Fruit fly (Drosophila melanogaster) whole organism, embryonic: ENCODE measurements around the gene Desat1.

ENCODE experiments used
- Atf6 ChIP-seq: fragments of 200-800 bp; sonication (Bioruptor generic); IDR thresholded peaks from 2 replicates; pipeline ENCODE4 v1.3.6; 2022; ENCODE audit warnings: missing biosample characterization, missing genetic modification characterization
- BtbVII ChIP-seq: fragments of 200-800 bp; sonication (Bioruptor generic); optimal IDR thresholded peaks from 3 replicates; lab custom pipeline; 2017; ENCODE audit warnings: missing biosample characterization, mild to moderate bottlenecking, missing genetic modification characterization
- CG10267 ChIP-seq: fragments of 200-800 bp; sonication (Bioruptor generic); optimal IDR thresholded peaks from 2 replicates; lab custom pipeline; 2018; ENCODE audit warnings: missing biosample characterization, mild to moderate bottlenecking, missing genetic modification characterization, moderate library complexity
- CG10274 ChIP-seq: fragments of 200-800 bp; sonication (Bioruptor generic); optimal IDR thresholded peaks from 3 replicates; lab custom pipeline; 2017; ENCODE audit warnings: missing biosample characterization, mild to moderate bottlenecking, missing genetic modification characterization
- CG10565 ChIP-seq: fragments of 200-800 bp; sonication (Bioruptor generic); optimal IDR thresholded peaks from 3 replicates; lab custom pipeline; 2016; ENCODE audit warnings: missing biosample characterization, mild to moderate bottlenecking, missing genetic modification characterization
- CG12299 ChIP-seq: fragments of 200-800 bp; sonication (Bioruptor generic); optimal IDR thresholded peaks from 2 replicates; lab custom pipeline; 2018; ENCODE audit warnings: missing biosample characterization, mild to moderate bottlenecking, missing genetic modification characterization
- CG12942 ChIP-seq: fragments of 200-800 bp; sonication (Bioruptor generic); optimal IDR thresholded peaks from 3 replicates; lab custom pipeline; 2016; ENCODE audit warnings: missing biosample characterization, missing genetic modification characterization
- CG14014 ChIP-seq: fragments of 200-800 bp; sonication (Bioruptor generic); IDR thresholded peaks from 2 replicates; pipeline ENCODE4 v1.3.6; 2022; ENCODE audit warnings: missing biosample characterization, missing genetic modification characterization
- CG16779 ChIP-seq: fragments of 200-800 bp; sonication (Bioruptor generic); IDR thresholded peaks from 2 replicates; pipeline ENCODE4 v1.3.6; 2022; ENCODE audit warnings: missing biosample characterization, missing genetic modification characterization
- CG17385 ChIP-seq: fragments of 200-800 bp; sonication (Bioruptor generic); optimal IDR thresholded peaks from 3 replicates; lab custom pipeline; 2018; ENCODE audit warnings: missing biosample characterization, mild to moderate bottlenecking, missing genetic modification characterization
- CG17802 ChIP-seq: fragments of 200-800 bp; sonication (Bioruptor generic); optimal IDR thresholded peaks from 2 replicates; lab custom pipeline; 2018; ENCODE audit warnings: missing biosample characterization, mild to moderate bottlenecking, missing genetic modification characterization, moderate library complexity
- CG18476 ChIP-seq: fragments of 200-800 bp; sonication (Bioruptor generic); optimal IDR thresholded peaks from 2 replicates; lab custom pipeline; 2016; ENCODE audit warnings: missing biosample characterization, mild to moderate bottlenecking, missing genetic modification characterization
- CG2199 ChIP-seq: fragments of 200-800 bp; sonication (Bioruptor generic); IDR thresholded peaks from 3 replicates; pipeline ENCODE4 v1.3.6; 2022; ENCODE audit warnings: missing biosample characterization, missing genetic modification characterization
- CG2712 ChIP-seq: fragments of 200-800 bp; optimal IDR thresholded peaks from 3 replicates; lab custom pipeline; 2019; ENCODE audit warnings: missing biosample characterization, mild to moderate bottlenecking, missing genetic modification characterization, moderate library complexity
- CG31388 ChIP-seq: fragments of 200-800 bp; sonication (Bioruptor generic); optimal IDR thresholded peaks from 2 replicates; lab custom pipeline; 2016; ENCODE audit warnings: missing biosample characterization, missing genetic modification characterization
- CG3163 ChIP-seq: fragments of 200-800 bp; sonication (Bioruptor generic); optimal IDR thresholded peaks from 3 replicates; lab custom pipeline; 2016; ENCODE audit warnings: missing biosample characterization, missing genetic modification characterization
- CG3407 ChIP-seq: fragments of 200-800 bp; sonication (Bioruptor generic); optimal IDR thresholded peaks from 2 replicates; lab custom pipeline; 2018; ENCODE audit warnings: missing biosample characterization, mild to moderate bottlenecking, missing genetic modification characterization
- CG3995 ChIP-seq: fragments of 200-800 bp; sonication (Bioruptor generic); optimal IDR thresholded peaks from 3 replicates; lab custom pipeline; 2016; ENCODE audit warnings: missing biosample characterization, missing genetic modification characterization
- CG4282 ChIP-seq: fragments of 200-800 bp; sonication (Bioruptor generic); optimal IDR thresholded peaks from 2 replicates; lab custom pipeline; 2016; ENCODE audit warnings: missing biosample characterization, missing genetic modification characterization
- CG6791 ChIP-seq: fragments of 200-800 bp; sonication (Bioruptor generic); IDR thresholded peaks from 3 replicates; pipeline ENCODE4 v1.3.6; 2022; ENCODE audit warnings: missing biosample characterization, missing genetic modification characterization; ENCODE audit not compliant: partially characterized antibody
- CG7372 ChIP-seq: fragments of 200-800 bp; sonication (Bioruptor generic); IDR thresholded peaks from 2 replicates; pipeline ENCODE4 v1.3.6; 2022; ENCODE audit warnings: missing biosample characterization, missing genetic modification characterization
- CG7928 ChIP-seq: fragments of 200-800 bp; sonication (Bioruptor generic); optimal IDR thresholded peaks from 2 replicates; lab custom pipeline; 2017; ENCODE audit warnings: missing biosample characterization, mild to moderate bottlenecking, missing genetic modification characterization
- CG8089 ChIP-seq: fragments of 200-800 bp; sonication (Bioruptor generic); optimal IDR thresholded peaks from 3 replicates; lab custom pipeline; 2016; ENCODE audit warnings: missing biosample characterization, missing genetic modification characterization
- Fer3 ChIP-seq: fragments of 200-800 bp; sonication (Bioruptor generic); optimal IDR thresholded peaks from 2 replicates; lab custom pipeline; 2018; ENCODE audit warnings: missing biosample characterization, mild to moderate bottlenecking, missing genetic modification characterization, moderate library complexity
- H15 ChIP-seq: fragments of 200-800 bp; sonication (Bioruptor generic); IDR thresholded peaks from 3 replicates; pipeline ENCODE4 v1.3.6; 2022; ENCODE audit warnings: missing biosample characterization, missing genetic modification characterization
- MBD-R2 ChIP-seq: fragments of 200-800 bp; sonication (Bioruptor generic); IDR thresholded peaks from 2 replicates; pipeline ENCODE4 v1.3.6; 2022; ENCODE audit warnings: missing biosample characterization, missing genetic modification characterization
- MTF-1 ChIP-seq: fragments of 200-800 bp; sonication (Bioruptor generic); optimal IDR thresholded peaks from 2 replicates; lab custom pipeline; 2018; ENCODE audit warnings: missing biosample characterization, mild to moderate bottlenecking, missing genetic modification characterization, borderline replicate concordance
- Med ChIP-seq: fragments of 200-800 bp; sonication (Bioruptor generic); peaks from one replicate; lab custom pipeline; 2016; ENCODE audit warnings: missing biosample characterization, missing genetic modification characterization, mild to moderate bottlenecking, inconsistent platforms, moderate library complexity
- Meics ChIP-seq: fragments of 200-800 bp; sonication (Bioruptor generic); optimal IDR thresholded peaks from 2 replicates; lab custom pipeline; 2017; ENCODE audit warnings: missing biosample characterization, mild to moderate bottlenecking, missing genetic modification characterization
- Opbp ChIP-seq: fragments of 200-800 bp; sonication (Bioruptor generic); IDR thresholded peaks from 3 replicates; pipeline ENCODE4 v1.3.6; 2022; ENCODE audit warnings: missing biosample characterization, missing genetic modification characterization; ENCODE audit not compliant: partially characterized antibody
- Six4 ChIP-seq: fragments of 200-800 bp; sonication (Bioruptor generic); optimal IDR thresholded peaks from 2 replicates; lab custom pipeline; 2016; ENCODE audit warnings: missing biosample characterization, missing genetic modification characterization
- Sry-δ ChIP-seq: fragments of 200-800 bp; sonication (Bioruptor generic); optimal IDR thresholded peaks from 2 replicates; lab custom pipeline; 2016; ENCODE audit warnings: missing biosample characterization, missing genetic modification characterization
- ab ChIP-seq: fragments of 200-800 bp; sonication (Bioruptor generic); optimal IDR thresholded peaks from 2 replicates; lab custom pipeline; 2016; ENCODE audit warnings: missing biosample characterization, missing genetic modification characterization
- bcd ChIP-seq: fragments of 200-800 bp; sonication (Bioruptor generic); optimal IDR thresholded peaks from 2 replicates; lab custom pipeline; 2017; ENCODE audit warnings: missing biosample characterization, mild to moderate bottlenecking, missing genetic modification characterization
- bowl ChIP-seq: fragments of 200-800 bp; sonication (Bioruptor generic); IDR thresholded peaks from 2 replicates; pipeline ENCODE4 v1.3.6; 2022; ENCODE audit warnings: missing biosample characterization, missing genetic modification characterization
- bsh ChIP-seq, 2 experiments: fragments of 200-800 bp; sonication (Bioruptor generic); optimal IDR thresholded peaks; 2 replicates each; lab custom pipeline; 2017 to 2018; ENCODE audit warnings: mild to moderate bottlenecking in 2 of 2, missing biosample characterization in 2 of 2, missing genetic modification characterization in 2 of 2, moderate library complexity in 1 of 2
- dan ChIP-seq: fragments of 200-800 bp; sonication (Bioruptor generic); IDR thresholded peaks from 2 replicates; pipeline ENCODE4 v1.3.6; 2022; ENCODE audit warnings: missing biosample characterization, missing genetic modification characterization
- fd3F ChIP-seq: fragments of 200-800 bp; sonication (Bioruptor generic); optimal IDR thresholded peaks from 2 replicates; lab custom pipeline; 2018; ENCODE audit warnings: missing biosample characterization, mild to moderate bottlenecking, missing genetic modification characterization, moderate library complexity
- hkb ChIP-seq, 2 experiments: fragments of 200-800 bp in 1 of 2; fragments of >200 bp in 1 of 2; sonication (Bioruptor generic) in 1 of 2; IDR thresholded peaks in 1 of 2; optimal IDR thresholded peaks in 1 of 2; 2 replicates each; pipeline versions ENCODE4 v1.3.6 to Lab custom; 2017 to 2022; ENCODE audit warnings: missing biosample characterization in 1 of 2, missing genetic modification characterization in 1 of 2
- kah ChIP-seq: fragments of 200-800 bp; sonication (Bioruptor generic); optimal IDR thresholded peaks from 2 replicates; lab custom pipeline; 2018; ENCODE audit warnings: missing biosample characterization, mild to moderate bottlenecking, missing genetic modification characterization
- pb ChIP-seq: fragments of 200-800 bp; sonication (Bioruptor generic); optimal IDR thresholded peaks from 3 replicates; lab custom pipeline; 2016; ENCODE audit warnings: missing biosample characterization, missing genetic modification characterization
- pfk ChIP-seq: fragments of 200-800 bp; sonication (Bioruptor generic); optimal IDR thresholded peaks from 2 replicates; lab custom pipeline; 2018; ENCODE audit warnings: missing biosample characterization, mild to moderate bottlenecking, missing genetic modification characterization, moderate library complexity
- pita ChIP-seq: fragments of 200-800 bp; sonication (Bioruptor generic); optimal IDR thresholded peaks from 2 replicates; lab custom pipeline; 2017; ENCODE audit warnings: missing biosample characterization, mild to moderate bottlenecking, missing genetic modification characterization
- pnt ChIP-seq: fragments of 200-800 bp; sonication (Bioruptor generic); optimal IDR thresholded peaks from 3 replicates; lab custom pipeline; 2016; ENCODE audit warnings: missing biosample characterization, missing genetic modification characterization
- ranshi ChIP-seq: fragments of 200-800 bp; sonication (Bioruptor generic); IDR thresholded peaks from 2 replicates; pipeline ENCODE4 v1.3.6; 2022; ENCODE audit warnings: missing biosample characterization, missing genetic modification characterization
- repo ChIP-seq: fragments of 200-800 bp; sonication (Bioruptor generic); optimal IDR thresholded peaks from 2 replicates; lab custom pipeline; 2016; ENCODE audit warnings: missing biosample characterization, missing genetic modification characterization
- scrt ChIP-seq: fragments of 200-800 bp; sonication (Bioruptor generic); optimal IDR thresholded peaks from 2 replicates; lab custom pipeline; 2018; ENCODE audit warnings: missing biosample characterization, mild to moderate bottlenecking, missing genetic modification characterization, moderate library complexity
- sug ChIP-seq: fragments of 200-800 bp; optimal IDR thresholded peaks from 2 replicates; lab custom pipeline; 2019; ENCODE audit warnings: missing biosample characterization, mild to moderate bottlenecking, missing genetic modification characterization, moderate library complexity
- tio ChIP-seq: fragments of 200-800 bp; sonication (Bioruptor generic); optimal IDR thresholded peaks from 2 replicates; lab custom pipeline; 2017; ENCODE audit warnings: missing biosample characterization, missing genetic modification characterization, inconsistent platforms
- unpg ChIP-seq: fragments of 200-800 bp; sonication (Bioruptor generic); optimal IDR thresholded peaks from 3 replicates; lab custom pipeline; 2018; ENCODE audit warnings: missing biosample characterization, mild to moderate bottlenecking, missing genetic modification characterization, moderate library complexity

Desat1 gene

DNA sequence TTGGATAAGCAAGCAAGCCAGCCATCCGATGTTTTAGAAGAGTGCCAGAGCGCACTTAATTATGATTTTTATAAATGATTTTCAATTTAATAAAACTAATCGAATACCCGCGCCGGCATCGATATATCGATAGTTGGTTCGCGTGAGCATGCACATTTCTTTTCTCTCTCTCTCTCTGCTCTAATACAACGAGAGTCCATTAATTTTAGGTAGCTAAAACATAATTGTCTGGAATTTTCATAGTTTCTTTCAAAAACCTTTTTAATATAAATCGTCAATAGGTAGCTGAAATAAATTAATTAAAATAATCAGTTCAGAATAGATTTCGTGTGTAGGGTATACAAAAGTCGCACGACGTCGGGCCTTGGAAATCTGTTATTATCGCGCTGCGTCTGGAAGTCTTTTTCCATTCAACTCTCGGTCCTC, 9.5 kb downstream of the Desat1 start, which contains the start of gene CG18549 (continued):
- TF ChIP-seq sug (tag; lab: Kevin White, UChicago) (peak; percentile 99), ab (peak; percentile 97), CG12299 (tag; lab: Kevin White, UChicago) (peak; percentile 100), scrt (peak; percentile 99), Fer3 (peak; percentile 100), bcd (GFP tag; lab: Kevin White, UChicago) (peak; percentile 100), CG4282 (GFP tag; lab: Kevin White, UChicago) (peak; percentile 96), CG17385 (GFP tag; lab: Kevin White, UChicago) (peak; percentile 100), CG6791 (GFP tag; lab: Robert Waterston, UW) (peak; percentile 81), unpg (GFP tag; lab: Kevin White, UChicago) (peak; percentile 100), CG17802 (tag; lab: Kevin White, UChicago) (peak; percentile 95), bowl (GFP tag; lab: Robert Waterston, UW) (peak; percentile 100), CG3407 (GFP tag; lab: Kevin White, UChicago) (peak; percentile 99), CG2199 (GFP tag; lab: Robert Waterston, UW) (peak; percentile 100), CG7928 (GFP tag; lab: Kevin White, UChicago) (peak; percentile 85), fd3F (peak; percentile 99), CG3995 (GFP tag; lab: Kevin White, UChicago) (peak; percentile 87), Sry-δ (GFP tag; lab: Kevin White, UChicago) (peak; percentile 87), pb (GFP tag; lab: Kevin White, UChicago) (peak; percentile 98), tio (GFP tag; lab: Kevin White, UChicago) (peak; percentile 99), CG3163 (peak; percentile 92), BtbVII (peak; percentile 100), CG10267 (tag; lab: Kevin White, UChicago) (peak; percentile 100), CG2712 (tag; lab: Kevin White, UChicago) (peak; percentile 100), Meics (peak; percentile 100), kah (GFP tag; lab: Kevin White, UChicago) (peak; percentile 99), bsh (GFP tag; optimal IDR thresholded peaks at IDR 0.05; lab: Kevin White, UChicago) (peak; percentile 100), pita (GFP tag; lab: Kevin White, UChicago) (no peak), Atf6 (GFP tag; lab: Robert Waterston, UW) (peak; percentile 100), H15 (GFP tag; lab: Robert Waterston, UW) (peak; percentile 100), CG10274 (GFP tag; lab: Kevin White, UChicago) (peak; percentile 98), CG10565 (GFP tag; lab: Kevin White, UChicago) (peak; percentile 98), repo (GFP tag; lab: Kevin White, UChicago) (peak; percentile 98), CG12942 (GFP tag; lab: Kevin White, UChicago) (peak; percentile 99), MBD-R2 (GFP tag; lab: Robert Waterston, UW) (peak; percentile 100), Six4 (GFP tag; lab: Kevin White, UChicago) (peak; percentile 99), CG31388 (GFP tag; lab: Kevin White, UChicago) (peak; percentile 99), pnt (peak; percentile 99), MTF-1 (GFP tag; lab: Kevin White, UChicago) (peak; percentile 99), CG16779 (GFP tag; lab: Robert Waterston, UW) (peak; percentile 99), hkb (optimal IDR thresholded peaks at IDR 0.05; lab: Kevin White, UChicago) (no peak), hkb (GFP tag; IDR thresholded peaks at IDR 0.05; lab: Robert Waterston, UW) (peak; percentile 100), CG14014 (GFP tag; lab: Robert Waterston, UW) (peak; percentile 100), dan (GFP tag; lab: Robert Waterston, UW) (peak; percentile 97), Med (GFP tag; lab: Kevin White, UChicago) (peak; percentile 100), CG7372 (peak; percentile 100), CG8089 (GFP tag; lab: Kevin White, UChicago) (peak; percentile 99), Opbp (GFP tag; lab: Robert Waterston, UW) (peak; percentile 82), ranshi (peak; percentile 100), pfk (GFP tag; lab: Kevin White, UChicago) (peak; percentile 79), CG18476 (GFP tag; lab: Kevin White, UChicago) (peak; percentile 99)
